Fruit fly (Drosophila melanogaster) ovary, adult (tissue): ENCODE data around the gene mirr.

Source experiments
- CG17801 ChIP-seq: fragments of 200-800 bp; optimal IDR thresholded peaks from 2 replicates; lab custom pipeline; 2019; ENCODE audit warnings: missing biosample characterization, mild to moderate bottlenecking, missing genetic modification characterization, moderate library complexity; ENCODE audit not compliant: partially characterized antibody

Gene mirr

DNA sequence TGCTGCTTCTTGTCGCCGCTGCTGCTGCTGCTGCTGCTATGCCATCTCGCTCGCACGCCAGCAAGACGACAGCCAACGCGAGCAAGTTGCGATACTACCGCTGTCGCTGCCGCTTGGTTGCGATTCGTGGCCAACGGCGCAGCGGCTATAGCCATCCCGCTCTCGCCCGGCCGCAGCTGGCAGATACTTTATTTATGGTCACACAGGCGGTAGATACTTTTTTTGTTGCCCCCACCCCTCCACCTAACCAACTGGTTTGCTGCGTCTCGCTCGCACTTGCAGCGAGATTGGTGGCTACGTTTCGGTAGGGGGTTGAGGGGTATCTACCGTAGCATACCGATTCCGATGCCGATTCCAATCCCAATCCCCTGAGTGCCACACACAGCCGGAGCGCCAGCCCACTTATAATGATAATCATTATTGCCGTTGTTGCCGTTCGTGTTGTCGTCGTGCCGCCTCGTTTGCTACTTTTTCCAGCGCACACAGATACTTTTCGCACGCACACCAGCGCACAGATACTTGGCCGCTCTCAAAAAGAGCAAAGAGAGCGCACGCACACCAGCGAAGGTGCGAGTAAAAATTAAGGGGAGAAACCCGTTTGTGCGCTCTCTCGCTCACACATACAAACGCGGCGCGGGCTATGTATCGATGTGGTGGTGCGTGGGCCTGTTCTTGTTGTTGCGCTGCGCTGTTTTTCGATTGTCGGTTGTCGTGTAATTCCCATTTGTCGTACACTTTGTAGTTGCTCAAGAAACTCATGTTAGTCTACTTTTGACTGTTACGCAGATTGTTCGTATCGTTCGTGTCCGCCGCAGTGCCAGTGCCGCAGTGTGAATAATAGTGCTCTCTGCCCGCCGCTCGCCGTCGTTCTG is at the start of gene mirr:
Gene mirr, plus strand, starts transcription at position 759 of the 872 bp plus-strand sequence.
- TF ChIP-seq CG17801 (GFP tag; lab: Kevin White, UChicago): no peak

- no peak for TF ChIP-seq CG17801 (GFP tag; lab: Kevin White, UChicago)
These were observed 49.4 kb upstream of the mirr start for dm6 chr3L:12643820-12644744.

DNA sequence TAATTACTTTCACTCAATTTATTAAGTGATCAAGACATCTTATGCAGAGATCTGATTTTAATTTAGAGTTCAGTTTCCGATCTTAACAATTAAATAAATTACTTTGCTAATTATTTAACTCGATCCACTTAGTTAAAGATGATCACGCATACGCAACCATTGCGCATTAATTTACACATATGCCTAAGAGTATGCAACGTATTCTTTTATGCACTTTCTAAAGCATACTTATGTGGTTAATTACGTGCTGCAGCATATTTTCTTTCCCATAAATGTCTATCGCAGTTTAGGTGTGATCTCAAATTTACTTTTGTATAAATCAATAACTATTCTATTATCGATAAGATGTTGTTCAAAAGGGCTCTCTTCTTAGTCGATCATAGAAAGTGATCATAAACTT is 47.3 kb upstream of the mirr start:
- no peak for TF ChIP-seq CG17801 (GFP tag; lab: Kevin White, UChicago)

- TF ChIP-seq CG17801 (GFP tag; lab: Kevin White, UChicago): no peak
These were observed 46.1 kb upstream of the mirr start for dm6 chr3L:12647300-12647699.

- TF ChIP-seq CG17801 (GFP tag; lab: Kevin White, UChicago): no peak
These were observed 44.2 kb upstream of the mirr start for dm6 chr3L:12649031-12649765.

dm6 chr3L:12651544-12651943 is 41.9 kb upstream of the mirr start:
- TF ChIP-seq CG17801 (GFP tag; lab: Kevin White, UChicago): no peak

- no peak for TF ChIP-seq CG17801 (GFP tag; lab: Kevin White, UChicago)
These were observed 40.8 kb upstream of the mirr start for dm6 chr3L:12652657-12653056.

DNA sequence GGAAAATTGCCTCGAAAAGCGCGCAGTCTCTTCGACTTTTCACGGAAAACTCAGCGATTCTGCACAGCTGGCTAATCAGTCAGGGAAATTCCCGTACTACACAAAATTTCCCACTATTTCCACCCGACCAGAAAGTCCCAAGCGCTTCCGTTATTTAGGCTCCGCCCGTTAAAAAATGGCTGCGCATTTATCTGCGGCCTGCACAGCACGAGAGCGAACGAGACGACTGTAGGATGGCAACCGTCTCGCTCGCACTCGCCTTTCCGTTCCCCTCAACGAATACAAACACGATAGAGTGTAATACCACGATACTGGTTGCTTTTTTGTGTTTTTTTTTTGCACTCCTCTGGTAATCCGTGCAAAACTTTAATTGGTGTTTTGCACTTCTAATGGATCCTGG is 40.3 kb upstream of the mirr start:
- TF ChIP-seq CG17801 (GFP tag; lab: Kevin White, UChicago): peak; percentile 83

DNA sequence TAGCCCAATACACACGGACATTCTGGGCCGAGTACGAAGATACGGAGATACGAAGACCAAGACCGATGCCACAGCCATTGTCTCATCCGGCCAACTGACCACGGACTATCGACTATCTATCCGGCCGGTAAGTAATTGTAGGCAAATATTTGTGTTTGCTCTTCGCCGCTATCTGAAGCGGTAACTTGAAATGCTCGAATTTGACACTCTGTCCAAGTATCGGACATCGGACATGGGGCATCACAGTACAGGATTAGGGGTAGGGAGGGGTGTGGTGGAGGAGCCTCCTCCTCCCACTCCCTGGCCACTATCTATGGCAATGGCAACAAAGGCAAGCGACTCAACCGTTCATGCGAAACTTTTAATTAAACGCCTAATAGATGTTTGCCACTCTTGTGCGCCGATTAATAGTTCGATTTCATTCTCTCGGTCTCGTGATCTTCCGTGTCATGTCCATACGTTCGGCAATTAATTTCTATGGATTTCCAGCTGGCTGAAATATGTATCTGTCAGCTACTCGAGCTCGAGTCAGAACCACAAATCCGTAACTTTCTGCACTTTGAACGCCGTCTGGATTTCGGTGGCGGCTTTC is 37.3 kb upstream of the mirr start:
- no peak for TF ChIP-seq CG17801 (GFP tag; lab: Kevin White, UChicago)

DNA sequence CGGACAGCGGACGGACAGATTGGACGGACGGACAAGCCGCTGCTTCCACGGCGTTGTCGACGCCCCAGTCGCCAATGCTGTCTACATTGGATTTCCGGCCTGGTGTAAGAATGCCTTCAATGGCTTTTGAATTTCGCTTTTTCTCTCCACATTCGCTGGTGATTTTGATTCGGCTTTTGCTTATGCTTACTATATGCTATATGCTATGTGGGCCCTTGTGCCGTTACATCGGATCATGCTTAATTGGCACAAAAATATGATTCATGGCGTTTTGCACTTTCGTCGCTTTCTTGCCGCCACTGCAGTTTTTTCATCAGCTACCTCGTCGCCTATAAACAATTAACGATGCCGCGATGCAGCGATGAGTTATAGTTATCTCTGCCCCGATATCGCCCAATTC is 35.5 kb upstream of the mirr start:
- TF ChIP-seq CG17801 (GFP tag; lab: Kevin White, UChicago): no peak

DNA sequence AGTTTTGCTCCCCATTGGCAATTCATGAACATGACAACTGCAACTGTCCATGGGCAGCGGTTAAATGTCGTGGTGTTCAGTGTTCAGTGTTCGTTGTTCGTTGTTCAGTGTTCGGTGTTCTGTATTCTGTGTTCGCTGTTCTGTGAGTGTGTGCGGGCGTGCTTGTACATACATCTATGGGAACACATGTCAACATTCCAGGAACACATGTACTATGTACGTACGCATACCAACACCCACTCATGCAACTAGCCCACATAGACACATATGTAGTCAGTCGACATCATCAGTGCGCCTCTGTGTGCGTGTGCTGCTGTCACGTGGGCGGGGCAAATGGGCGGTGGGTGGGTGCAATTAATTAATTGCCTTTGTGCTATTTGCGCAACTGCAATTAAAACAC is 25.9 kb upstream of the mirr start:
- no peak for TF ChIP-seq CG17801 (GFP tag; lab: Kevin White, UChicago)

DNA sequence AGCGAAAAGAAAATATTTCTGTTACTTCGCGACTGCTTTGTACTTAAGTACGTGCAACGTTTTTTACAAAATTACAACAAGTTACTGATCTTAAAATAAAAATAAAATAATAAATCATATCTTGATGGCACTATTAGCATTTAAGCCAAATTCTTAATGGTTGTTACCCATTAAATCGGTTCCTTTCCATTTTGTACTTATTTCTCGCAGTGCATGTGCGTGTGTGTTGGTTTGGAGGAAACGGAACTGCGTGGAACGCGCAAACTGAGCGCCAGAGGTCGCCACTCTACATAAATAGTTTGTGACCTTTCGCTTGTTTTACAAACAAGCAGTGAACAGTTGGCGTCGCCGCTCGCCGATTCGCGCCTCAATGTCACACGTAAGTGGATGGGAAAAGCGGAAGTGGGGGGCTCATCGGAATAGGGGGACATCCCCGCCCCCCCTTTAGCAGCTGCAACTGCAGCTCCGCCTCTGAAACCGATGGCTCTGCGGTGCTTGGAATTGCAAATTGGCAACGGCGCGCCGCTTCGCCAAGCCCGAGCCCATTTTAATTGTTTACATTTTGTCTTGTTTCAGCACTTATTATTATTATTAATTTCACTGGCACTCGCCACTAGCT is 25.3 kb upstream of the mirr start:
- TF ChIP-seq CG17801 (GFP tag; lab: Kevin White, UChicago): no peak

dm6 chr3L:12672748-12673288 is 20.6 kb upstream of the mirr start:
- TF ChIP-seq CG17801 (GFP tag; lab: Kevin White, UChicago): no peak

DNA sequence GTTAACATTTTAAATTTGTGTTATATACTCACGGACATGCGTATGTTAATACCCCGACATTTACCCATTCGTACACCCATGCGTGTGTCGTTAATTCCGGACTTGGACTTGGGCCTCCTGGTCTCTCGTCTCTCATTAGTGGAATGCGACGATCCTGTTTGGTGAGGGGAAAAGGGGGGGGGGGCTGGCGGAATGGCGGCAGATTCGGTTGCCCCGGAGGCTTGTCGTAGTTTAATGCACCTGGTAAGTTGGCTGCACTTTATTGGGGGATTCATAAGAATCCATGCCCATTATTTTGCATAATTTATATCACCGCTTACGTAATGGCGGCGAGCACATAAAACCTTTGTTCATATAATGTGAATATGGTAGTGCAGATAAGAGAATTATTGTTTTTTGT is 20.0 kb upstream of the mirr start:
- TF ChIP-seq CG17801 (GFP tag; lab: Kevin White, UChicago): no peak
